Fruit fly (Drosophila melanogaster): ENCODE measurements around the gene CG31465.

- TF ChIP-seq br (GFP tag; optimal IDR thresholded peaks at IDR 0.05), result no peak
- no peak for TF ChIP-seq Sp1 (GFP tag; optimal IDR thresholded peaks at IDR 0.05)
- TF ChIP-seq Vsx2 (GFP tag; optimal IDR thresholded peaks at IDR 0.05; ENCODE audit: partially characterized antibody), result no peak
Measured at dm6 chr3R:21834234-21835070, 46.2 kb upstream of the CG31465 start.
